Worm (Caenorhabditis elegans) whole organism, young adult: ENCODE measurements around the gene cyp-35A3.

Experiments used
- C17E4.6 ChIP-seq: fragments of 200-800 bp; sonication (Bioruptor generic); IDR thresholded peaks from 2 replicates; pipeline ENCODE4 v1.3.6; 2022; ENCODE audit warnings: missing genetic modification reagents, missing genetic modification characterization, missing compliant biosample characterization
- ama-1 ChIP-seq, 3 experiments: fragments of 150-350 bp in 1 of 3; sonication (generic microtip) in 2 of 3; optimal IDR thresholded peaks; 2 replicates each; lab custom pipeline; 2014 to 2018; ENCODE audit warnings: missing biosample characterization in 2 of 3, missing genetic modification characterization in 2 of 3, missing genetic modification reagents in 2 of 3
- dpff-1 ChIP-seq: sonication (generic microtip); optimal IDR thresholded peaks from 2 replicates; lab custom pipeline; 2017; ENCODE audit warnings: mild to moderate bottlenecking, missing genetic modification characterization, missing compliant biosample characterization
- dpl-1 ChIP-seq: fragments of 150-350 bp; optimal IDR thresholded peaks from 2 replicates; lab custom pipeline; 2014; ENCODE audit warnings: missing biosample characterization, missing genetic modification reagents, missing genetic modification characterization
- efl-1 ChIP-seq: fragments of 150-350 bp; optimal IDR thresholded peaks from 2 replicates; lab custom pipeline; 2014; ENCODE audit warnings: missing biosample characterization, missing genetic modification reagents, missing genetic modification characterization
- lin-35 ChIP-seq, 3 experiments: fragments of 150-350 bp in 2 of 3; sonication (generic microtip) in 1 of 3; optimal IDR thresholded peaks; 2 replicates each; lab custom pipeline; 2014 to 2018; ENCODE audit warnings: missing biosample characterization in 3 of 3, missing genetic modification characterization in 3 of 3, missing genetic modification reagents in 3 of 3
- lin-40 ChIP-seq: sonication (generic microtip); optimal IDR thresholded peaks from 2 replicates; lab custom pipeline; 2016; ENCODE audit warnings: missing genetic modification characterization, mild to moderate bottlenecking, missing compliant biosample characterization, missing genotype, missing genetic modification reagents
- lsy-27 ChIP-seq: sonication (generic microtip); optimal IDR thresholded peaks from 2 replicates; lab custom pipeline; 2017; ENCODE audit warnings: missing genetic modification characterization, mild to moderate bottlenecking, missing compliant biosample characterization, antibody characterized with exemption, missing genotype, borderline replicate concordance; ENCODE audit not compliant: insufficient read depth
- mxl-1 ChIP-seq: sonication (generic microtip); optimal IDR thresholded peaks from 2 replicates; lab custom pipeline; 2016; ENCODE audit warnings: missing genetic modification characterization, missing compliant biosample characterization
- nfya-2 ChIP-seq: fragments of 200-800 bp; sonication (Bioruptor generic); IDR thresholded peaks from 2 replicates; pipeline ENCODE4 v1.3.6; 2022; ENCODE audit warnings: missing genetic modification reagents, missing genetic modification characterization, missing compliant biosample characterization
- nhr-90 ChIP-seq: sonication (generic microtip); optimal IDR thresholded peaks from 2 replicates; lab custom pipeline; 2016; ENCODE audit warnings: missing genotype, mild to moderate bottlenecking, missing genetic modification characterization, missing compliant biosample characterization
- somi-1 ChIP-seq: fragments of 200-800 bp; sonication (Bioruptor generic); optimal IDR thresholded peaks from 2 replicates; lab custom pipeline; 2018; ENCODE audit warnings: mild to moderate bottlenecking, missing genetic modification characterization, missing compliant biosample characterization
- tbx-9 ChIP-seq: sonication (generic microtip); optimal IDR thresholded peaks from 2 replicates; lab custom pipeline; 2016; ENCODE audit warnings: borderline replicate concordance, missing genetic modification characterization, inconsistent platforms, missing compliant biosample characterization

DNA sequence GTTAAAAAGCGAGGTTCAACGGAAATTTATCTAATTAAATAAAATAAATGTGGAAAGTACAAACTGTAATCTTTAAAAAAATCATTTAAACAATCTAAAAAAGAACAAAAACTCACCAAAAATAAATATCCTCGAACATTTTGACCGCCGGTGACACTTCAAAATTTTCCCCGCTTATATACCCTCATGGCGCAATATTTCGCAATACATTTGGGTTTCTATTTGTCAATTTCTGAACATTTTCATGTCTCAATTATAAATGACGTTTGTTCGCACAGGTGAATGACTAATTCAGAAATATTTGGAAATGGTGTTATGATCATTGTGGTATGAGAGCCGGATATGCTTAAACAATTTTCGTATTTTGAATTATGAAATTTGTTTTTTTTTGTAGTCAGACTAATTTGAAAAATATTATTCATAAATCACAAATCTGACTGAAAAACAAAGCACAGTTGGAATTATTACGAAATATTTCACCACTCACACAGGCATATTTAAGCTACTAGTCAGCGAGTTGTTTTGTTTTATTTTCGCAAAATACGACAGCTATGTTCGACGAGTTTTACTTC is 19.5 kb downstream of the cyp-35A3 start, which contains the start of the genes C49G7.10 and irg-2:
- TF ChIP-seq dpl-1 (GFP tag; lab: Kevin White, UChicago) (no peak), somi-1 (GFP tag; lab: Kevin White, UChicago) (no peak), nhr-90 (tag; lab: Kevin White, UChicago) (no peak), tbx-9 (tag; lab: Kevin White, UChicago) (no peak), lsy-27 (tag; lab: Kevin White, UChicago) (no peak), lin-40 (tag; lab: Kevin White, UChicago) (no peak), nfya-2 (no peak), efl-1 (GFP tag; lab: Kevin White, UChicago) (no peak), mxl-1 (tag; lab: Kevin White, UChicago) (no peak), lin-35 (GFP tag; optimal IDR thresholded peaks at IDR 0.05; lab: Kevin White, UChicago) (no peak), ama-1 (optimal IDR thresholded peaks at IDR 0.05; lab: Kevin White, UChicago) (no peak), ama-1 (GFP tag; optimal IDR thresholded peaks at IDR 0.05; lab: Kevin White, UChicago) (no peak), dpff-1 (tag; lab: Kevin White, UChicago) (no peak), C17E4.6 (GFP tag; lab: Robert Waterston, UW) (no peak)
